Fruit fly (Drosophila melanogaster): ENCODE measurements around the gene neur.

DNA sequence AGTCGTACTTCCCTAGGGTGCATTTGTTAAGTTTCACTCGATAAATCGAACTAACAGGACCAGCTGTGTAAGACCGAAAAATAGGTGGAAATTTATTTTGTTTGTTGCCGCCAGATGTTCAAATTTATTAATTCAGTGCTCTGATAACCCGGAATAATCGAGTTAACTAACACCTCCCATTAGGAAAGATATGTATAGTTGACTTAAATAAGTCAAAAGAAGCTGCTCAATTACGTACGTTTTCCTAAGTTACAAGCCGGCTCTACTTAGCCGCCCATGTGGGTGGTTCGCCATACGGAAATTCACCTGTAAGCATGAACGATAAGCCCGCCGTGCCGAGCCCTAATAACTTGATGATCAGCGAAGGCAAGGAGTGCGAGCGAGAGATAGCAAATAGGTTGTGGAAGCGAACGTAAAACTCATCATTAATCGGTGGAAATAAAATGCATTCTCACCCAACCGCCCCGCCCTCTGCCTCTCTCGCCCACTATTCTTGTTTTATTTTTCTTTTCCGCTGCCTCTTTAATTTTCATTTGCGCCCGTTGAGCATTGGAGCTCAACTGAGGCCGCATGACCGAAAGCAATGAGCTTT lies 14.7 kb upstream of the neur start:
- peak; percentile 76 for TF ChIP-seq fru (GFP tag; optimal IDR thresholded peaks at IDR 0.05)
- TF ChIP-seq psq (GFP tag; optimal IDR thresholded peaks at IDR 0.05), result peak; percentile 42
- TF ChIP-seq OdsH (GFP tag; optimal IDR thresholded peaks at IDR 0.05), result no peak
- TF ChIP-seq Myc (optimal IDR thresholded peaks at IDR 0.05), result no peak
- TF ChIP-seq usp (GFP tag; optimal IDR thresholded peaks at IDR 0.05), result no peak
- peak; percentile 4 for TF ChIP-seq CG9705 (GFP tag; optimal IDR thresholded peaks at IDR 0.05)
- TF ChIP-seq Abd-B (GFP tag; optimal IDR thresholded peaks at IDR 0.05), result no peak
- peak; percentile 51 for TF ChIP-seq h (GFP tag; optimal IDR thresholded peaks at IDR 0.05)
- TF ChIP-seq lola (GFP tag; optimal IDR thresholded peaks at IDR 0.05), result no peak
- TF ChIP-seq Hr78 (GFP tag; optimal IDR thresholded peaks at IDR 0.05), result no peak
- no peak for TF ChIP-seq Dfd (GFP tag; optimal IDR thresholded peaks at IDR 0.05)
- TF ChIP-seq GATAd (GFP tag; optimal IDR thresholded peaks at IDR 0.05), result no peak
- peak; percentile 71 for TF ChIP-seq ey (GFP tag; optimal IDR thresholded peaks at IDR 0.05)
- TF ChIP-seq pan (optimal IDR thresholded peaks at IDR 0.05), result no peak

Data from whole organism, wandering third instar larva.